Worm (Caenorhabditis elegans) whole organism, L1 larva: ENCODE measurements around the gene mpc-1.
"Not testable (repeated sequence)": the region's sequence is repeated elsewhere in the genome, so short reads cannot be mapped to it uniquely, and the experiment has no call there.

ENCODE experiments used
- C34B4.2 ChIP-seq: sonication (generic microtip); optimal IDR thresholded peaks from 2 replicates; lab custom pipeline; 2017; ENCODE audit warnings: mild to moderate bottlenecking, missing genetic modification characterization, missing compliant biosample characterization
- aha-1 ChIP-seq: fragments of 150-350 bp; optimal IDR thresholded peaks from 2 replicates; lab custom pipeline; 2014; ENCODE audit warnings: missing biosample characterization, missing genetic modification characterization
- ceh-88 ChIP-seq: fragments of 200-800 bp; sonication (Bioruptor generic); IDR thresholded peaks from 2 replicates; pipeline ENCODE4 v1.3.6; 2022; ENCODE audit warnings: missing genetic modification characterization, missing compliant biosample characterization
- fkh-10 ChIP-seq: sonication (generic microtip); optimal IDR thresholded peaks from 2 replicates; lab custom pipeline; 2017; ENCODE audit warnings: missing biosample characterization, missing genetic modification reagents, missing genetic modification characterization
- lin-13 ChIP-seq: fragments of 150-350 bp; optimal IDR thresholded peaks from 2 replicates; lab custom pipeline; 2014; ENCODE audit warnings: missing biosample characterization, missing genetic modification reagents, missing genetic modification characterization
- lsy-2 ChIP-seq, 2 experiments: fragments of 150-350 bp; optimal IDR thresholded peaks; 2 replicates each; lab custom pipeline; 2014; ENCODE audit warnings: missing biosample characterization in 2 of 2, missing genetic modification characterization in 2 of 2
- nhr-12 ChIP-seq: sonication (generic microtip); optimal IDR thresholded peaks from 2 replicates; lab custom pipeline; 2017; ENCODE audit warnings: missing biosample characterization, missing genetic modification characterization
- nhr-77 ChIP-seq: fragments of 150-350 bp; optimal IDR thresholded peaks from 2 replicates; lab custom pipeline; 2014; ENCODE audit warnings: missing biosample characterization, missing genetic modification characterization
- skn-1 ChIP-seq: fragments of 150-350 bp; optimal IDR thresholded peaks from 2 replicates; lab custom pipeline; 2014; ENCODE audit warnings: missing biosample characterization, missing genetic modification characterization
- snpc-4 ChIP-seq: fragments of 150-350 bp; optimal IDR thresholded peaks from 2 replicates; lab custom pipeline; 2014; ENCODE audit warnings: missing biosample characterization, missing genetic modification characterization
- unc-130 ChIP-seq: fragments of 150-350 bp; optimal IDR thresholded peaks from 2 replicates; lab custom pipeline; 2017; ENCODE audit warnings: missing biosample characterization, missing genetic modification characterization, inconsistent platforms
- zip-4 ChIP-seq: fragments of 200-800 bp; sonication (Bioruptor generic); optimal IDR thresholded peaks from 2 replicates; lab custom pipeline; 2018; ENCODE audit warnings: mild to moderate bottlenecking, missing genetic modification characterization, moderate library complexity, missing compliant biosample characterization

ce11 chrIII:4426711-4427218 is 13.5 kb downstream of the mpc-1 start:
- TF ChIP-seq ceh-88 (GFP tag; lab: Robert Waterston, UW): peak; percentile 35; the same call in 1 of the 2 replicates
- TF ChIP-seq snpc-4 (tag; lab: Kevin White, UChicago): peak; percentile 96
- TF ChIP-seq fkh-10 (GFP tag; lab: Kevin White, UChicago); skn-1 (tag; lab: Kevin White, UChicago); lin-13 (GFP tag; lab: Kevin White, UChicago); unc-130 (tag; lab: Kevin White, UChicago); nhr-77 (tag; lab: Kevin White, UChicago); C34B4.2 (tag; lab: Kevin White, UChicago); nhr-12 (tag; lab: Kevin White, UChicago); aha-1 (tag; lab: Kevin White, UChicago): not testable (repeated sequence)
- peak in 1 of 2 experiments; percentile 21 for TF ChIP-seq lsy-2 (tag; optimal IDR thresholded peaks at IDR 0.05; lab: Kevin White, UChicago)
- peak; percentile 29 for TF ChIP-seq zip-4 (GFP tag; lab: Kevin White, UChicago)
